Worm (Caenorhabditis elegans): Measurements from ENCODE around the gene T25B9.4.

DNA sequence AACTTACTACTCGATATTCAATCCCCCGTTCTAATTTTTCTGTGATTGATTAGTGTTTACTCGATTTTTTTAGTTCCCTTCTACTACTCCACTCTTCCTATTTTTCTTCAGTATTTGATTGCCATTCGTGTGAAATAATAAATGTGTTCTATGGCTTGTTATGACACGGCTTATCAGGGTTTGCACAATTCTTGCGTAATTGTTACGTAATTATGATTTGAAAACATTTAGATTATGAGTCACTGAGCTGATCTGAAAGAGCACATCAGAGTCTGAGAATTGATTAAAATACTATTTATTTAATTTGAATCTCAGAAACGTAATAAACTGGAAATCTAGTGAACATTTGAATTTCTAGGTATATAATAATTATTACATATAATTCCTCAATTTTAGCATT lies 20.1 kb upstream of the T25B9.4 start:
- TF ChIP-seq ama-1 (optimal IDR thresholded peaks at IDR 0.05) = no peak
- no peak for TF ChIP-seq scrt-1 (GFP tag; IDR thresholded peaks at IDR 0.05)
- no peak for TF ChIP-seq ceh-13 (GFP tag; optimal IDR thresholded peaks at IDR 0.05)
- no peak for TF ChIP-seq hnd-1 (tag; optimal IDR thresholded peaks at IDR 0.05)
- TF ChIP-seq hmg-4 (GFP tag; optimal IDR thresholded peaks at IDR 0.05) = no peak
